Fruit fly (Drosophila melanogaster) whole organism, adult: ENCODE measurements around the gene Sec15.

ENCODE experiments used
- CG1620 ChIP-seq: fragments of 200-800 bp; sonication (Bioruptor generic); optimal IDR thresholded peaks from 2 replicates; lab custom pipeline; 2016; ENCODE audit warnings: missing biosample characterization, missing genetic modification characterization
- CG5204 ChIP-seq: fragments of 200-800 bp; sonication (Bioruptor generic); optimal IDR thresholded peaks from 2 replicates; lab custom pipeline; 2016; ENCODE audit warnings: missing biosample characterization, missing genetic modification characterization
- CG7101 ChIP-seq: fragments of 200-800 bp; sonication (Bioruptor generic); optimal IDR thresholded peaks from 2 replicates; lab custom pipeline; 2018; ENCODE audit warnings: missing biosample characterization, mild to moderate bottlenecking, missing genetic modification characterization, moderate library complexity
- Clk ChIP-seq: fragments of 200-800 bp; sonication (Bioruptor generic); optimal IDR thresholded peaks from 2 replicates; lab custom pipeline; 2017; ENCODE audit warnings: missing biosample characterization, missing genetic modification characterization
- Crg-1 ChIP-seq: fragments of 200-800 bp; sonication (Bioruptor generic); optimal IDR thresholded peaks from 2 replicates; lab custom pipeline; 2016; ENCODE audit warnings: missing biosample characterization, missing genetic modification characterization
- Hr96 ChIP-seq: fragments of 200-800 bp; sonication (Bioruptor generic); optimal IDR thresholded peaks from 2 replicates; lab custom pipeline; 2016; ENCODE audit warnings: missing biosample characterization, missing genetic modification characterization
- Mnt ChIP-seq: fragments of 200-800 bp; sonication (Bioruptor generic); optimal IDR thresholded peaks from 2 replicates; lab custom pipeline; 2016; ENCODE audit warnings: missing biosample characterization, mild to moderate bottlenecking, missing genetic modification characterization
- kay ChIP-seq: fragments of 200-800 bp; sonication (Bioruptor generic); peaks from one replicate; lab custom pipeline; 2016; ENCODE audit warnings: missing biosample characterization, missing genetic modification characterization, borderline replicate concordance
- ovo ChIP-seq: fragments of 200-800 bp; sonication (Bioruptor generic); optimal IDR thresholded peaks from 2 replicates; lab custom pipeline; 2016; ENCODE audit warnings: missing biosample characterization, missing genetic modification characterization
- toe ChIP-seq: fragments of 200-800 bp; sonication (Bioruptor generic); optimal IDR thresholded peaks from 2 replicates; lab custom pipeline; 2016; ENCODE audit warnings: missing biosample characterization, missing genetic modification characterization

DNA sequence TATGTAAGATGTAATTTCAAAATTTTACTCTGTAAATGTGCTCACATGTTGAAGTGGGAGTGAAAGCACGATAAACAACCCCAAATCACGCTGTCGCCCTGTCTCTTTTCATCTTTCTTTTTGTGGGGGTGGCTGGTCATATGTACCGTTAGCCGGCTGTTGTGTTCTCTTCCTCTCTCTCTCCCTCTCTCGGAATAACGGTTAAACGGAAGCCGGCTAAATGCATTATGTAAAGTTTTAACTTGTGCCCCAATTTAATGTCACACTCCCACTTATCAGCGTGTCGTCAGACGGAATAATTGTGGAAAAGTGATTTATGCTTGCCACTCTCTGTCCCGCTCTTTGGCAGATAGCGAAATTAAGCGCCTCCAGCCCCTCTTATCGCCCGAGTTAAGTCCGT is 33.6 kb upstream of the Sec15 start:
- TF ChIP-seq Clk (GFP tag; lab: Kevin White, UChicago): no peak
- peak; percentile 66 for TF ChIP-seq ovo (GFP tag; lab: Kevin White, UChicago)
- no peak for TF ChIP-seq toe (GFP tag; lab: Kevin White, UChicago)
- no peak for TF ChIP-seq CG7101
- no peak for TF ChIP-seq kay (GFP tag; lab: Kevin White, UChicago)
- TF ChIP-seq CG5204 (GFP tag; lab: Kevin White, UChicago): no peak
- no peak for TF ChIP-seq Mnt
- TF ChIP-seq CG1620 (GFP tag; lab: Kevin White, UChicago): no peak
- TF ChIP-seq Crg-1: no peak
- no peak for TF ChIP-seq Hr96 (GFP tag; lab: Kevin White, UChicago)
